Worm (Caenorhabditis elegans): ENCODE data around the gene Y42A5A.1.
A peak's percentile ranks its signal among the peaks of the same experiment; 100 is the strongest.

Y42A5A.1 gene

ce11 chrV:11042538-11042937 is 45.2 kb upstream of the Y42A5A.1 start, which contains the start of gene C45B11.2:
C45B11.2 (plus strand) TSS chrV:11042710.
- TF ChIP-seq nhr-25 (tag; optimal IDR thresholded peaks at IDR 0.05; ENCODE audit: borderline replicate concordance, insufficient read depth) (no peak), nhr-76 (tag; optimal IDR thresholded peaks at IDR 0.05) (no peak), egl-43 (GFP tag; IDR thresholded peaks at IDR 0.05) (no peak), nhr-48 (tag; optimal IDR thresholded peaks at IDR 0.05) (no peak), nhr-11 (tag; optimal IDR thresholded peaks at IDR 0.05) (no peak), daf-8 (GFP tag; IDR thresholded peaks at IDR 0.05) (no peak), ztf-11 (tag; optimal IDR thresholded peaks at IDR 0.05) (no peak), pqm-1 (tag; optimal IDR thresholded peaks at IDR 0.05) (no peak), zip-2 (tag; optimal IDR thresholded peaks at IDR 0.05) (peak; percentile 86), R02D3.7 (tag; optimal IDR thresholded peaks at IDR 0.05) (no peak), dpl-1 (GFP tag; optimal IDR thresholded peaks at IDR 0.05) (no peak), daf-16 (GFP tag; optimal IDR thresholded peaks at IDR 0.05) (no peak), daf-16 (tag; optimal IDR thresholded peaks at IDR 0.05) (peak; percentile 1), dve-1 (tag; optimal IDR thresholded peaks at IDR 0.05; ENCODE audit: insufficient read depth) (no peak)

DNA sequence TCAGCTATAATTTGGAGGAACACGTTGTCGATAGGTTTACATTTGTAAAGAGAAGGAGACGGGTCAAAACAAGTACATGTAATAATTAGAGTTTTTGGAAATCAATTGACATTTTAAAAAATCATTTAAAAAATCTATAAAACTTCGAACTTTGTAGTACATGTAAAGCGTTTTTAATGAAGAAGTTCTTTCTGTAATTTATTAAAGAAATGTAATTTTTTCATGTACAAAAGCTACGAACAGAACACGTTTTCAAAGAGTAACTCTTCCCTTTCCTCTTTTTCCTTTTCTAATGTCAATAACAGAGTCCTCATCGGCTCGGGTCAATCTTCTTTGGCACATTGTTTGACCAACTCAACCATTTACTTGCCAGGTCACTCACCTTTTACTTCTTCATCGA is 44.0 kb upstream of the Y42A5A.1 start, which contains the start of gene C45B11.6:
C45B11.6 (plus strand) TSS at position 301 of the 400 bp plus-strand sequence.
- TF ChIP-seq ZK546.5 (tag; optimal IDR thresholded peaks at IDR 0.05), result no peak
- no peak for TF ChIP-seq ces-1 (GFP tag; optimal IDR thresholded peaks at IDR 0.05)
- TF ChIP-seq mxl-2 (GFP tag; conservative IDR thresholded peaks at IDR 0.05), result no peak
- TF ChIP-seq rbr-2 (tag; optimal IDR thresholded peaks at IDR 0.05), result no peak
- TF ChIP-seq Y105C5A.15 (GFP tag; IDR thresholded peaks at IDR 0.05), result no peak
- no peak for TF ChIP-seq daf-19 (GFP tag; conservative IDR thresholded peaks at IDR 0.05)
- no peak for TF ChIP-seq Y5F2A.4 (GFP tag; optimal IDR thresholded peaks at IDR 0.05)
- no peak for TF ChIP-seq ZK337.2 (GFP tag; IDR thresholded peaks at IDR 0.05)
- TF ChIP-seq spr-3 (GFP tag; optimal IDR thresholded peaks at IDR 0.05), result no peak
- TF ChIP-seq nhr-111 (GFP tag; optimal IDR thresholded peaks at IDR 0.05), result no peak
- no peak for TF ChIP-seq daf-8 (GFP tag; IDR thresholded peaks at IDR 0.05)
- TF ChIP-seq zfp-3 (GFP tag; conservative IDR thresholded peaks at IDR 0.05), result no peak
- TF ChIP-seq duxl-1 (tag; optimal IDR thresholded peaks at IDR 0.05; ENCODE audit: poor library complexity), result no peak
- no peak for TF ChIP-seq egl-27 (tag; optimal IDR thresholded peaks at IDR 0.05)

- TF ChIP-seq mdl-1 (tag; optimal IDR thresholded peaks at IDR 0.05), result peak in 1 of 2 experiments; percentile 53
- TF ChIP-seq nhr-28 (tag; optimal IDR thresholded peaks at IDR 0.05), result peak; percentile 96
- TF ChIP-seq dmd-6 (GFP tag; IDR thresholded peaks at IDR 0.05), result peak; percentile 46
- no peak for TF ChIP-seq tra-1 (GFP tag; IDR thresholded peaks at IDR 0.05)
- TF ChIP-seq dve-1 (tag; optimal IDR thresholded peaks at IDR 0.05; ENCODE audit: insufficient read depth), result peak; percentile 9
- peak in 1 of 2 experiments; percentile 66 for TF ChIP-seq unc-62 (GFP tag; optimal IDR thresholded peaks at IDR 0.05 in 1 of 2)
- TF ChIP-seq unc-62 (tag; optimal IDR thresholded peaks at IDR 0.05), result no peak
- peak; percentile 11 for TF ChIP-seq hlh-11 (tag; optimal IDR thresholded peaks at IDR 0.05)
- TF ChIP-seq lin-39 (tag; optimal IDR thresholded peaks at IDR 0.05), result no peak
- TF ChIP-seq hlh-30 (tag; optimal IDR thresholded peaks at IDR 0.05; ENCODE audit: insufficient read depth), result peak; percentile 23
- TF ChIP-seq pqm-1 (tag; optimal IDR thresholded peaks at IDR 0.05), result peak; percentile 42
- peak; percentile 67 for TF ChIP-seq nhr-77 (tag; optimal IDR thresholded peaks at IDR 0.05)
- TF ChIP-seq jun-1 (tag; optimal IDR thresholded peaks at IDR 0.05), result no peak
Measured at ce11 chrV:11046730-11047129, 41.0 kb upstream of the Y42A5A.1 start, which contains the start of gene dhs-18. dhs-18 (minus strand) TSS chrV:11046833.
